Worm (Caenorhabditis elegans) whole organism, L4/young adult: Measurements from ENCODE around the gene ptr-14.

Source experiments
- W03F9.2 ChIP-seq: fragments of 150-350 bp; optimal IDR thresholded peaks from 2 replicates; lab custom pipeline; 2014; ENCODE audit warnings: missing biosample characterization, missing genetic modification characterization
- dao-5 ChIP-seq: sonication (generic microtip); optimal IDR thresholded peaks from 2 replicates; lab custom pipeline; 2016; ENCODE audit warnings: missing genotype, missing genetic modification characterization, moderate library complexity, missing compliant biosample characterization
- him-1 ChIP-seq: sonication (generic microtip); optimal IDR thresholded peaks from 2 replicates; lab custom pipeline; 2016; ENCODE audit warnings: missing genotype, missing genetic modification reagents, missing genetic modification characterization, missing compliant biosample characterization

- TF ChIP-seq W03F9.2 (tag; lab: Kevin White, UChicago) = no peak
- no peak for TF ChIP-seq him-1
- TF ChIP-seq dao-5 = no peak
Measured at ce11 chrIV:10576050-10576449, 39.2 kb upstream of the ptr-14 start, which contains the start of gene efn-2.
